Fruit fly (Drosophila melanogaster): Measurements from ENCODE around the gene CG31219.

The CG31219 gene

dm6 chr3R:19650718-19651117, at the start of gene CG31219:
Gene CG31219 (plus strand): TSS chr3R:19651018.
- TF ChIP-seq Sox15 (GFP tag; optimal IDR thresholded peaks at IDR 0.05), result no peak
- TF ChIP-seq svp (GFP tag), result no peak
- TF ChIP-seq esn (GFP tag; optimal IDR thresholded peaks at IDR 0.05), result no peak
- TF ChIP-seq fd59A (GFP tag; optimal IDR thresholded peaks at IDR 0.05), result no peak
- TF ChIP-seq Hr39 (GFP tag; optimal IDR thresholded peaks at IDR 0.05), result no peak
- no peak for TF ChIP-seq CG10669 (GFP tag; optimal IDR thresholded peaks at IDR 0.05)
- TF ChIP-seq topi (GFP tag; optimal IDR thresholded peaks at IDR 0.05), result no peak
- TF ChIP-seq fkh (GFP tag; optimal IDR thresholded peaks at IDR 0.05), result no peak
- no peak for TF ChIP-seq lz (GFP tag; optimal IDR thresholded peaks at IDR 0.05)
- no peak for TF ChIP-seq CG11902 (GFP tag; optimal IDR thresholded peaks at IDR 0.05)
- no peak for TF ChIP-seq acj6 (GFP tag; optimal IDR thresholded peaks at IDR 0.05)
- TF ChIP-seq CG8632 (GFP tag; optimal IDR thresholded peaks at IDR 0.05), result no peak
- no peak for TF ChIP-seq spab (GFP tag; optimal IDR thresholded peaks at IDR 0.05)
- no peak for TF ChIP-seq CG15336 (GFP tag; IDR thresholded peaks at IDR 0.05)

dm6 chr3R:19602996-19603395, 47.8 kb upstream of the CG31219 start, which contains the start of gene CG7342:
Gene CG7342 (plus strand): TSS chr3R:19603375.
- TF ChIP-seq CG6854 (GFP tag; optimal IDR thresholded peaks at IDR 0.05) (no peak), CG32006 (GFP tag; optimal IDR thresholded peaks at IDR 0.05) (no peak), CG31627 (GFP tag; optimal IDR thresholded peaks at IDR 0.05) (peak; percentile 64), OdsH (GFP tag; optimal IDR thresholded peaks at IDR 0.05) (no peak), CG8319 (GFP tag; optimal IDR thresholded peaks at IDR 0.05) (no peak), dsx (GFP tag; optimal IDR thresholded peaks at IDR 0.05; ENCODE audit: poor library complexity, severe bottlenecking) (no peak), CG10669 (GFP tag; optimal IDR thresholded peaks at IDR 0.05) (no peak), Ets96B (tag; optimal IDR thresholded peaks at IDR 0.05) (no peak), CG6276 (GFP tag; optimal IDR thresholded peaks at IDR 0.05) (no peak), CG11902 (GFP tag; optimal IDR thresholded peaks at IDR 0.05) (no peak), CG11762 (GFP tag; optimal IDR thresholded peaks at IDR 0.05; ENCODE audit: insufficient read depth) (no peak), eg (GFP tag; IDR thresholded peaks at IDR 0.05) (no peak), Eip75B (GFP tag; optimal IDR thresholded peaks at IDR 0.05) (no peak), dac (GFP tag; optimal IDR thresholded peaks at IDR 0.05) (no peak), Sox15 (GFP tag; optimal IDR thresholded peaks at IDR 0.05) (no peak), CG3919 (GFP tag; optimal IDR thresholded peaks at IDR 0.05) (no peak), spab (GFP tag; optimal IDR thresholded peaks at IDR 0.05) (no peak), Sox102F (GFP tag; optimal IDR thresholded peaks at IDR 0.05) (peak; percentile 71), Blimp-1 (GFP tag; optimal IDR thresholded peaks at IDR 0.05) (no peak), Lpt (GFP tag; optimal IDR thresholded peaks at IDR 0.05) (no peak), CG6163 (GFP tag; IDR thresholded peaks at IDR 0.05) (no peak), Hr4 (GFP tag; optimal IDR thresholded peaks at IDR 0.05) (no peak), Hr38 (GFP tag; optimal IDR thresholded peaks at IDR 0.05) (no peak), svp (GFP tag) (peak; percentile 83), CG8119 (GFP tag; IDR thresholded peaks at IDR 0.05) (no peak), acj6 (GFP tag; optimal IDR thresholded peaks at IDR 0.05) (no peak), CG1621 (tag; optimal IDR thresholded peaks at IDR 0.05) (no peak), Smox (GFP tag; optimal IDR thresholded peaks at IDR 0.05) (peak; percentile 65), CG16779 (tag; optimal IDR thresholded peaks at IDR 0.05) (no peak), fd85E (GFP tag; optimal IDR thresholded peaks at IDR 0.05) (no peak), CG34406 (GFP tag; optimal IDR thresholded peaks at IDR 0.05) (no peak), Eip93F (GFP tag; optimal IDR thresholded peaks at IDR 0.05) (no peak), CG3032 (tag; optimal IDR thresholded peaks at IDR 0.05) (no peak), CG7368 (GFP tag; optimal IDR thresholded peaks at IDR 0.05) (no peak), Eip78C (GFP tag) (no peak), fkh (GFP tag; optimal IDR thresholded peaks at IDR 0.05) (no peak), CG6808 (GFP tag; optimal IDR thresholded peaks at IDR 0.05) (no peak), Hr39 (GFP tag; optimal IDR thresholded peaks at IDR 0.05) (peak; percentile 65), Met (GFP tag; optimal IDR thresholded peaks at IDR 0.05) (peak; percentile 67), CG10631 (GFP tag; optimal IDR thresholded peaks at IDR 0.05) (no peak), CG4318 (GFP tag; optimal IDR thresholded peaks at IDR 0.05) (no peak), pdm3 (GFP tag; optimal IDR thresholded peaks at IDR 0.05) (no peak), Ets21C (GFP tag; optimal IDR thresholded peaks at IDR 0.05) (peak; percentile 31), Sox14 (GFP tag; optimal IDR thresholded peaks at IDR 0.05) (no peak)
